Worm (Caenorhabditis elegans) whole organism, early embryonic: ENCODE data around the gene gegf-1.

ENCODE experiments used
- B0310.2 ChIP-seq: sonication (generic microtip); optimal IDR thresholded peaks from 2 replicates; lab custom pipeline; 2016; ENCODE audit warnings: mild to moderate bottlenecking, missing genetic modification characterization, missing compliant biosample characterization
- F13C5.2 ChIP-seq: sonication (generic microtip); optimal IDR thresholded peaks from 2 replicates; lab custom pipeline; 2017; ENCODE audit warnings: mild to moderate bottlenecking, missing genetic modification characterization, inconsistent platforms, missing compliant biosample characterization
- aly-1 ChIP-seq: sonication (generic microtip); optimal IDR thresholded peaks from 2 replicates; lab custom pipeline; 2016; ENCODE audit warnings: missing genetic modification characterization, missing compliant biosample characterization
- ama-1 ChIP-seq: fragments of 150-350 bp; optimal IDR thresholded peaks from 2 replicates; lab custom pipeline; 2014
- ceh-13 ChIP-seq: fragments of 200-800 bp; sonication (Bioruptor generic); optimal IDR thresholded peaks from 2 replicates; lab custom pipeline; 2018; ENCODE audit warnings: mild to moderate bottlenecking, missing genetic modification characterization, missing compliant biosample characterization
- ceh-36 ChIP-seq: sonication (generic microtip); optimal IDR thresholded peaks from 2 replicates; lab custom pipeline; 2016; ENCODE audit warnings: missing genetic modification characterization, inconsistent platforms, missing compliant biosample characterization
- ets-7 ChIP-seq: sonication (generic microtip); optimal IDR thresholded peaks from 2 replicates; lab custom pipeline; 2016; ENCODE audit warnings: missing genotype, missing genetic modification characterization, missing compliant biosample characterization
- flt-1 ChIP-seq: fragments of 200-800 bp; sonication (Bioruptor generic); IDR thresholded peaks from 2 replicates; pipeline ENCODE4 v1.3.6; 2022; ENCODE audit warnings: missing genetic modification characterization, missing compliant biosample characterization
- hmbx-1 ChIP-seq: sonication (generic microtip); optimal IDR thresholded peaks from 2 replicates; lab custom pipeline; 2016; ENCODE audit warnings: mild to moderate bottlenecking, missing genetic modification characterization, missing compliant biosample characterization
- hmg-4 ChIP-seq: fragments of 200-800 bp; sonication (Bioruptor generic); optimal IDR thresholded peaks from 2 replicates; lab custom pipeline; 2018; ENCODE audit warnings: mild to moderate bottlenecking, missing genetic modification characterization, missing compliant biosample characterization
- hnd-1 ChIP-seq: sonication (generic microtip); optimal IDR thresholded peaks from 2 replicates; lab custom pipeline; 2016; ENCODE audit warnings: missing genetic modification characterization, missing compliant biosample characterization
- pes-1 ChIP-seq: fragments of 200-800 bp; sonication (Bioruptor generic); IDR thresholded peaks from 2 replicates; pipeline ENCODE4 v1.3.6; 2022; ENCODE audit warnings: missing genetic modification reagents, missing genetic modification characterization, missing compliant biosample characterization
- scrt-1 ChIP-seq: fragments of 200-800 bp; sonication (Bioruptor generic); IDR thresholded peaks from 2 replicates; pipeline ENCODE4 v1.3.6; 2022; ENCODE audit warnings: missing genetic modification characterization, missing compliant biosample characterization
- sea-1 ChIP-seq: fragments of 200-800 bp; sonication (Bioruptor generic); conservative IDR thresholded peaks from 2 replicates; pipeline ENCODE4 v1.3.6; 2022; ENCODE audit warnings: missing genetic modification characterization, missing compliant biosample characterization
- tbx-11 ChIP-seq: fragments of 200-800 bp; sonication (Bioruptor generic); IDR thresholded peaks from 2 replicates; pipeline ENCODE4 v1.3.6; 2022; ENCODE audit warnings: missing genetic modification characterization, missing compliant biosample characterization
- tbx-37 ChIP-seq: fragments of 200-800 bp; sonication (Bioruptor generic); conservative IDR thresholded peaks from 2 replicates; pipeline ENCODE4 v1.3.6; 2022; ENCODE audit warnings: missing genetic modification reagents, missing genetic modification characterization, missing compliant biosample characterization
- tra-4 ChIP-seq: sonication (generic microtip); optimal IDR thresholded peaks from 2 replicates; lab custom pipeline; 2017; ENCODE audit warnings: missing genetic modification characterization, missing compliant biosample characterization

The gegf-1 gene

DNA sequence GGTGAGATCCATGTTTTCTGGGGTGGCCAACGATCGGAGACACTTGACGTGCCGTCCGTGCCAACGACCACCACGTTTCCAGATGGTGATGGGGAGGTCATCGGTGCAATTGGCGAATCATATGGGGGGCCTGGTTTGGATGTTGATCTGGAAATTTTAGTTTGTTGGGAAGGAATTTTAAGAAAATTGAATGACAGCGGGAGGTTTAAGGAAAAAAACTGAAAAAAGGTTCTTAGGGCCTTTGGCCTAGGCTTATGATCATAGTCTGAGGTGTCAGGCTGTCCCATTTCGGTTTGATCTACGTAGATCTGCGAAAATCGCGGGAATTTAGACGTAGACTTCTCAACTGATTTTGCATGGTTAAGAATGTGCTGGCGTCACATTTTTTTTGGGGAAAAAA, 9.9 kb downstream of the gegf-1 start, which contains the start of gene col-99:
col-99 (minus strand) TSS at position 101 of the 400 bp plus-strand sequence.
- no peak for TF ChIP-seq pes-1 (GFP tag; lab: Robert Waterston, UW)
- TF ChIP-seq aly-1 (tag; lab: Kevin White, UChicago): no peak
- TF ChIP-seq hmbx-1 (tag; lab: Kevin White, UChicago): no peak
- no peak for TF ChIP-seq sea-1 (GFP tag; lab: Robert Waterston, UW)
- TF ChIP-seq ceh-13 (GFP tag; lab: Kevin White, UChicago): no peak
- no peak for TF ChIP-seq tbx-11 (GFP tag; lab: Robert Waterston, UW)
- TF ChIP-seq B0310.2 (tag; lab: Kevin White, UChicago): no peak
- TF ChIP-seq hmg-4 (GFP tag; lab: Kevin White, UChicago): no peak
- TF ChIP-seq scrt-1: no peak
- TF ChIP-seq tbx-37: no peak
- TF ChIP-seq tra-4 (tag; lab: Kevin White, UChicago): no peak

- TF ChIP-seq hmbx-1 (tag; lab: Kevin White, UChicago): peak; percentile 87
- peak; percentile 98 for TF ChIP-seq flt-1 (GFP tag; lab: Robert Waterston, UW)
- peak; percentile 96 for TF ChIP-seq sea-1 (GFP tag; lab: Robert Waterston, UW)
- TF ChIP-seq tbx-11 (GFP tag; lab: Robert Waterston, UW): peak; percentile 97
- TF ChIP-seq ceh-13 (GFP tag; lab: Kevin White, UChicago): peak; percentile 96
- TF ChIP-seq ceh-36 (tag; lab: Kevin White, UChicago): peak; percentile 96
- TF ChIP-seq pes-1 (GFP tag; lab: Robert Waterston, UW): peak; percentile 98
- peak; percentile 93 for TF ChIP-seq B0310.2 (tag; lab: Kevin White, UChicago)
- TF ChIP-seq tra-4 (tag; lab: Kevin White, UChicago): peak; percentile 88
- peak; percentile 53 for TF ChIP-seq ama-1 (lab: Kevin White, UChicago)
- peak; percentile 99 for TF ChIP-seq scrt-1
- TF ChIP-seq F13C5.2 (tag; lab: Kevin White, UChicago): peak; percentile 97
- TF ChIP-seq hnd-1 (tag; lab: Kevin White, UChicago): peak; percentile 84
- TF ChIP-seq hmg-4 (GFP tag; lab: Kevin White, UChicago): peak; percentile 99
- TF ChIP-seq aly-1 (tag; lab: Kevin White, UChicago): peak; percentile 91
- TF ChIP-seq tbx-37: peak; percentile 95
- peak; percentile 79 for TF ChIP-seq ets-7 (tag; lab: Kevin White, UChicago)
Observed at ce11 chrIV:143807-144371, 13.8 kb downstream of the gegf-1 start.

ce11 chrIV:141022-141421, 16.7 kb downstream of the gegf-1 start:
- TF ChIP-seq tbx-11 (GFP tag; lab: Robert Waterston, UW) (no peak), hmbx-1 (tag; lab: Kevin White, UChicago) (no peak), B0310.2 (tag; lab: Kevin White, UChicago) (no peak), ama-1 (lab: Kevin White, UChicago) (no peak), aly-1 (tag; lab: Kevin White, UChicago) (no peak), pes-1 (GFP tag; lab: Robert Waterston, UW) (no peak), ets-7 (tag; lab: Kevin White, UChicago) (no peak), F13C5.2 (tag; lab: Kevin White, UChicago) (no peak), sea-1 (GFP tag; lab: Robert Waterston, UW) (no peak), scrt-1 (no peak), hnd-1 (tag; lab: Kevin White, UChicago) (no peak), ceh-13 (GFP tag; lab: Kevin White, UChicago) (no peak), ceh-36 (tag; lab: Kevin White, UChicago) (no peak), tbx-37 (no peak), flt-1 (GFP tag; lab: Robert Waterston, UW) (no peak), tra-4 (tag; lab: Kevin White, UChicago) (no peak)

DNA sequence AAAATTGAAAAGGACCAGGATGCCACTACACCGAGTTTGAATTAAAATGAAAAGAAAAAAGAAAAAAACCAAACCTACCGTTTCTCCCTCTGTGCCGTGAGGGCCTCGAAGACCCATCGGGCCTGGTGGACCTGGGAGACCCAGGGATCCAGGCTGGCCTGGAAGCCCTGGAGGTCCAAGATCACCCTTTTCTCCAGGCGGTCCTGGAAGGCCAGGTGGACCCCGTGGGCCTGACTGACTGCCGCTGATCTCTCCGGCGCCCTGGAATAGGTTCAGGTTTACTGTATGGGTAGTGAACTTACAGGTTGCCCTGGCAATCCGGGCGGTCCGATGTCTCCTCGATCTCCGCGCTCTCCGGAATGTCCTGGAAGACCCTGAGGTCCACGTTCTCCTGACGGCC, 18.1 kb downstream of the gegf-1 start:
- no peak for TF ChIP-seq tra-4 (tag; lab: Kevin White, UChicago)
- no peak for TF ChIP-seq flt-1 (GFP tag; lab: Robert Waterston, UW)
- TF ChIP-seq hnd-1 (tag; lab: Kevin White, UChicago): no peak
- no peak for TF ChIP-seq B0310.2 (tag; lab: Kevin White, UChicago)
- no peak for TF ChIP-seq ama-1 (lab: Kevin White, UChicago)
- TF ChIP-seq hmg-4 (GFP tag; lab: Kevin White, UChicago): no peak
- no peak for TF ChIP-seq ets-7 (tag; lab: Kevin White, UChicago)
- TF ChIP-seq pes-1 (GFP tag; lab: Robert Waterston, UW): no peak
- TF ChIP-seq sea-1 (GFP tag; lab: Robert Waterston, UW): no peak
- TF ChIP-seq ceh-36 (tag; lab: Kevin White, UChicago): no peak
- no peak for TF ChIP-seq hmbx-1 (tag; lab: Kevin White, UChicago)
- TF ChIP-seq scrt-1: no peak
- TF ChIP-seq tbx-37: no peak
- TF ChIP-seq tbx-11 (GFP tag; lab: Robert Waterston, UW): no peak
- TF ChIP-seq ceh-13 (GFP tag; lab: Kevin White, UChicago): no peak
- TF ChIP-seq aly-1 (tag; lab: Kevin White, UChicago): no peak

DNA sequence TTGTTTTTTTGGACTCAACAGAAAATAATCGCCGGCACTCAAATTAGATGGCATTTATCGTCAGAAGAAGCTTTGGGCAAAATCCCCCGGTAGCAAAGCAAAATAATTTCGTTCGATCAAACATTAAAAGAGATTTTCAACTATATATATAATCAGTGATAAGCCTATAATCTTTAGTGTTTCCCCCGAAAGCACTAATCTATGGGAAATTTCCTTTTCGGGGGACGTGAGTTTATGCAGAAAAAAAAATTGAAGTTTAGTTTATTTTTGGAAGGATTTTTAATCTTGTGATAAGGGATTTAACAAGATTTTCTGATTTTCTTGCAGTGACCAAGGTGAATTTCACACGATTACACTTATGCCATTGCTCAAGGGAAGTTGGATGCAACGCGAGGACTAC, 23.7 kb downstream of the gegf-1 start:
- TF ChIP-seq aly-1 (tag; lab: Kevin White, UChicago) (no peak), hnd-1 (tag; lab: Kevin White, UChicago) (no peak), ceh-36 (tag; lab: Kevin White, UChicago) (no peak), tra-4 (tag; lab: Kevin White, UChicago) (no peak), hmbx-1 (tag; lab: Kevin White, UChicago) (no peak), pes-1 (GFP tag; lab: Robert Waterston, UW) (no peak), scrt-1 (no peak), ets-7 (tag; lab: Kevin White, UChicago) (no peak), hmg-4 (GFP tag; lab: Kevin White, UChicago) (no peak), B0310.2 (tag; lab: Kevin White, UChicago) (no peak), ama-1 (lab: Kevin White, UChicago) (no peak), tbx-37 (no peak), ceh-13 (GFP tag; lab: Kevin White, UChicago) (no peak), F13C5.2 (tag; lab: Kevin White, UChicago) (no peak), sea-1 (GFP tag; lab: Robert Waterston, UW) (no peak), tbx-11 (GFP tag; lab: Robert Waterston, UW) (no peak), flt-1 (GFP tag; lab: Robert Waterston, UW) (no peak)

DNA sequence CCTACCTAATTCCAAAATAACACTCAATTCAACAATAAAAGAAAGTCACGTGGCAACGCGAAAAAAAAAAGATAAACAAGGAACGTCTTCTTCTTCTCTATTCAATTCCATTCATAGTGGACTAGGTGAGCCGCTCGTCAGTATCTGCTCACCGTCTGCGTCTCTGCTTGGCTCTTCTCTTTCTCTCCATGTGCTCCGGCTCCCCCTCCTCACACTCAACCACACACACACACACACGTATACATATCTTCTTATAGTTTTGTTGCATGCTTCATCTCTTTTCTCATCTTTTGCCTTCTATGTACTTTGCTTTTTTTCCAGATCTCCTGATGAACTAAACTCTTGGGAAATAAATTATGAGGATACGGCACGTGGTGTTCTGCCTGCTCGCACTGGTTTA, 25.6 kb downstream of the gegf-1 start, which contains the start of gene daf-1:
daf-1 (plus strand) TSS at position 322 of the 400 bp plus-strand sequence.
- no peak for TF ChIP-seq hmbx-1 (tag; lab: Kevin White, UChicago)
- no peak for TF ChIP-seq flt-1 (GFP tag; lab: Robert Waterston, UW)
- TF ChIP-seq ama-1 (lab: Kevin White, UChicago): no peak
- TF ChIP-seq tbx-37: no peak
- no peak for TF ChIP-seq pes-1 (GFP tag; lab: Robert Waterston, UW)
- no peak for TF ChIP-seq scrt-1
- TF ChIP-seq hnd-1 (tag; lab: Kevin White, UChicago): no peak
- no peak for TF ChIP-seq aly-1 (tag; lab: Kevin White, UChicago)
- TF ChIP-seq B0310.2 (tag; lab: Kevin White, UChicago): no peak
- no peak for TF ChIP-seq sea-1 (GFP tag; lab: Robert Waterston, UW)
- no peak for TF ChIP-seq F13C5.2 (tag; lab: Kevin White, UChicago)
- TF ChIP-seq ets-7 (tag; lab: Kevin White, UChicago): no peak
- TF ChIP-seq hmg-4 (GFP tag; lab: Kevin White, UChicago): no peak
- TF ChIP-seq ceh-13 (GFP tag; lab: Kevin White, UChicago): no peak
- no peak for TF ChIP-seq tbx-11 (GFP tag; lab: Robert Waterston, UW)
- no peak for TF ChIP-seq ceh-36 (tag; lab: Kevin White, UChicago)
- TF ChIP-seq tra-4 (tag; lab: Kevin White, UChicago): no peak
